Fruit fly (Drosophila melanogaster) whole organism: ENCODE data around the gene lin-52.
A peak's percentile ranks its signal among the peaks of the same experiment; 100 is the strongest.

Experiments used
- CG8478 ChIP-seq: fragments of >200 bp; optimal IDR thresholded peaks from 2 replicates; lab custom pipeline; 2018; ENCODE audit warnings: inconsistent platforms
- EcR ChIP-seq, 2 experiments: fragments of >200 bp; optimal IDR thresholded peaks; 2 replicates each; lab custom pipeline; 2017; ENCODE audit warnings: missing biosample characterization in 2 of 2, missing genetic modification characterization in 2 of 2, missing genetic modification reagents in 2 of 2
- pan ChIP-seq: fragments of >200 bp; optimal IDR thresholded peaks from 2 replicates; lab custom pipeline; 2017
- psq ChIP-seq: fragments of >200 bp; optimal IDR thresholded peaks from 2 replicates; lab custom pipeline; 2017
- usp ChIP-seq: fragments of >200 bp; optimal IDR thresholded peaks from 2 replicates; lab custom pipeline; 2017; ENCODE audit warnings: missing biosample characterization, missing genetic modification characterization, mixed read lengths

DNA sequence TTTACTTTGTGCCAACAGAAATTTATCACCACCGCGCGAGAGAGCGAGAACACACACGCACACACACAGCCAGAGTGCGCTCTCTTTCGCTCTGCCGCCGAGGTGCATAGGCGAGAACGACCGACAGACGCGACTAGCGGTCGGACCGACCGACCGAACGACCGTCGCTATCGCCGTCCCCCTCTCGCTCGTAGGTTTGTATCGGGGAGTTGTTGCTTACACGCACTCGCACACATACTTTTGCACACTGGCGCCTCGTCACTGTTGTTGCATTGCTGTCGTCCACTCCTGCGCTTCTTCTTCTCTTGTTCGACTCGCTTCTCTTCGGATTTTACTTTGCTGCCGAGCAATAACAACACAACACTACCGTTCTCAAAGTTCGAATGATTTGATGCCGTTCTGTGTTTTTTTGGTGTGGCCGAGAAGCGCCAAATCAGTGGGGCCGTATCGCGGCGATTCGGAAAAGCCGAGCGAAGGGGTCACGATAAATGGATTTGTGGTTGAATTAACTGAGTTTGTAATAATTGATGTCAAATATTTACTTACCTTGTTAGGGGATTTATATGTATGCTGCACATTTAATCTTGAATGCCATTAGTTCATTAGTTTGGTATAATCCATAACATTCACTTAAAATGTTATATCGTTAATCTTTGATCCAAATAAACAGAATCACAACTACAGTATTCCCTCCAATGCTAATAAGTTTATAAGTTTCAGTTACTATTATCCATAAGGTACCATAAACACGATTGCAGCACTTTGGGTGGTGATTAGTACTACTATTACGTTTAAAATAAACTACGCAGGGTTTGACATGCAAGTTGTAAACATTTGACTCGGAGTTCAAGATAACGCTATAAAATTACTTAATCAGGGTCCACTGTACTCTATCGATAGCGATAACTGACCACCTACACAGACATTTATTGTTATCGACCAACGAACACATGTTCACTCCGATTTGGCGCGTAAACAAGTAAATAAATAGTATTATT is 7.6 kb downstream of the lin-52 start, which contains the start of the genes IntS6 and Rtel1:
- TF ChIP-seq CG8478 (lab: Kevin White, UChicago): peak; percentile 65
- no peak for TF ChIP-seq pan (lab: Kevin White, UChicago)
- TF ChIP-seq EcR (GFP tag; optimal IDR thresholded peaks at IDR 0.05; lab: Kevin White, UChicago): no peak
- no peak for TF ChIP-seq usp
- TF ChIP-seq psq: no peak
